Worm (Caenorhabditis elegans) whole organism, L2 larva: Measurements from ENCODE around the gene B0496.2.

ENCODE experiments used
- C34F6.9 ChIP-seq: fragments of 150-350 bp; optimal IDR thresholded peaks from 2 replicates; lab custom pipeline; 2014; ENCODE audit warnings: missing biosample characterization, missing genetic modification characterization
- F13H6.1 ChIP-seq: sonication (generic microtip); optimal IDR thresholded peaks from 2 replicates; lab custom pipeline; 2016; ENCODE audit warnings: missing genetic modification characterization, missing compliant biosample characterization
- Y55F3AM.14 ChIP-seq: fragments of 200-800 bp; sonication (Bioruptor generic); optimal IDR thresholded peaks from 2 replicates; lab custom pipeline; 2018; ENCODE audit warnings: mild to moderate bottlenecking, missing genetic modification characterization, missing compliant biosample characterization
- ZK546.5 ChIP-seq: sonication (generic microtip); optimal IDR thresholded peaks from 2 replicates; lab custom pipeline; 2017; ENCODE audit warnings: missing biosample characterization, missing genetic modification characterization
- alr-1 ChIP-seq: fragments of 150-350 bp; optimal IDR thresholded peaks from 2 replicates; lab custom pipeline; 2014; ENCODE audit warnings: missing biosample characterization, missing genetic modification characterization
- aly-2 ChIP-seq: fragments of 150-350 bp; optimal IDR thresholded peaks from 2 replicates; lab custom pipeline; 2014; ENCODE audit warnings: missing biosample characterization, missing genetic modification characterization
- ama-1 ChIP-seq: fragments of 150-350 bp; optimal IDR thresholded peaks from 2 replicates; lab custom pipeline; 2018; ENCODE audit warnings: inconsistent platforms
- blmp-1 ChIP-seq: sonication (generic microtip); optimal IDR thresholded peaks from 2 replicates; lab custom pipeline; 2017; ENCODE audit warnings: missing genetic modification characterization, mild to moderate bottlenecking, missing compliant biosample characterization, antibody characterized with exemption, moderate library complexity; ENCODE audit not compliant: insufficient read depth
- ceh-16 ChIP-seq: fragments of 150-350 bp; optimal IDR thresholded peaks from 2 replicates; lab custom pipeline; 2014; ENCODE audit warnings: missing biosample characterization, missing genetic modification characterization
- ceh-82 ChIP-seq: fragments of 150-350 bp; optimal IDR thresholded peaks from 2 replicates; lab custom pipeline; 2014; ENCODE audit warnings: missing biosample characterization, missing genetic modification characterization
- crh-2 ChIP-seq: sonication (generic microtip); optimal IDR thresholded peaks from 2 replicates; lab custom pipeline; 2017; ENCODE audit warnings: missing biosample characterization, missing genetic modification characterization
- dmd-4 ChIP-seq: sonication (generic microtip); optimal IDR thresholded peaks from 2 replicates; lab custom pipeline; 2017; ENCODE audit warnings: missing biosample characterization, missing genetic modification characterization
- egl-27 ChIP-seq: sonication (generic microtip); optimal IDR thresholded peaks from 3 replicates; lab custom pipeline; 2017; ENCODE audit warnings: missing biosample characterization, missing genetic modification reagents, missing genetic modification characterization
- elt-3 ChIP-seq: sonication (generic microtip); optimal IDR thresholded peaks from 2 replicates; lab custom pipeline; 2017; ENCODE audit warnings: missing biosample characterization, missing genetic modification characterization
- gmeb-1 ChIP-seq: fragments of 150-350 bp; optimal IDR thresholded peaks from 2 replicates; lab custom pipeline; 2014; ENCODE audit warnings: missing biosample characterization, missing genetic modification characterization
- lin-11 ChIP-seq: fragments of 150-350 bp; sonication (generic microtip); optimal IDR thresholded peaks from 2 replicates; lab custom pipeline; 2014; ENCODE audit warnings: missing biosample characterization, missing genetic modification characterization, inconsistent platforms, mixed read lengths
- lin-13 ChIP-seq: fragments of 150-350 bp; optimal IDR thresholded peaks from 2 replicates; lab custom pipeline; 2014; ENCODE audit warnings: missing biosample characterization, missing genetic modification reagents, missing genetic modification characterization
- lin-39 ChIP-seq: fragments of 150-350 bp; optimal IDR thresholded peaks from 2 replicates; lab custom pipeline; 2014; ENCODE audit warnings: missing biosample characterization, missing genetic modification reagents, missing genetic modification characterization
- mbf-1 ChIP-seq: sonication (generic microtip); optimal IDR thresholded peaks from 2 replicates; lab custom pipeline; 2017; ENCODE audit warnings: missing biosample characterization, missing genetic modification characterization
- mdl-1 ChIP-seq, 2 experiments: fragments of 150-350 bp in 1 of 2; sonication (generic microtip) in 1 of 2; optimal IDR thresholded peaks; 2 replicates each; lab custom pipeline; 2017; ENCODE audit warnings: missing biosample characterization in 2 of 2, missing genetic modification characterization in 2 of 2
- nhr-10 ChIP-seq: sonication (generic microtip); optimal IDR thresholded peaks from 2 replicates; lab custom pipeline; 2017; ENCODE audit warnings: missing biosample characterization, missing genetic modification characterization
- nhr-11 ChIP-seq: fragments of 150-350 bp; optimal IDR thresholded peaks from 2 replicates; lab custom pipeline; 2014; ENCODE audit warnings: missing biosample characterization, missing genetic modification characterization
- nhr-129 ChIP-seq: fragments of 150-350 bp; optimal IDR thresholded peaks from 2 replicates; lab custom pipeline; 2014; ENCODE audit warnings: missing biosample characterization, missing genetic modification characterization
- nhr-21 ChIP-seq: fragments of 150-350 bp; optimal IDR thresholded peaks from 2 replicates; lab custom pipeline; 2014; ENCODE audit warnings: missing biosample characterization, missing genetic modification characterization
- nhr-23 ChIP-seq: fragments of 150-350 bp; optimal IDR thresholded peaks from 2 replicates; lab custom pipeline; 2014; ENCODE audit warnings: missing biosample characterization, missing genetic modification reagents, missing genetic modification characterization
- nhr-25 ChIP-seq: fragments of 150-350 bp; sonication (generic microtip); optimal IDR thresholded peaks from 3 replicates; lab custom pipeline; 2014; ENCODE audit warnings: missing biosample characterization, missing genetic modification characterization
- nhr-6 ChIP-seq: fragments of 150-350 bp; optimal IDR thresholded peaks from 2 replicates; lab custom pipeline; 2014; ENCODE audit warnings: missing biosample characterization, missing genetic modification characterization
- nhr-77 ChIP-seq: fragments of 150-350 bp; optimal IDR thresholded peaks from 2 replicates; lab custom pipeline; 2014; ENCODE audit warnings: missing biosample characterization, missing genetic modification characterization
- peb-1 ChIP-seq: fragments of 150-350 bp; optimal IDR thresholded peaks from 2 replicates; lab custom pipeline; 2014; ENCODE audit warnings: missing biosample characterization, missing genetic modification characterization
- sem-4 ChIP-seq: fragments of 150-350 bp; optimal IDR thresholded peaks from 2 replicates; lab custom pipeline; 2014; ENCODE audit warnings: missing biosample characterization, missing genetic modification reagents, missing genetic modification characterization
- sma-3 ChIP-seq: sonication (generic microtip); optimal IDR thresholded peaks from 2 replicates; lab custom pipeline; 2016; ENCODE audit warnings: missing genetic modification reagents, missing genetic modification characterization, missing compliant biosample characterization
- sma-9 ChIP-seq, 2 experiments: fragments of 150-350 bp in 1 of 2; sonication (generic microtip) in 1 of 2; optimal IDR thresholded peaks; 2 replicates each; lab custom pipeline; 2014 to 2016; ENCODE audit warnings: missing genetic modification characterization in 2 of 2, mild to moderate bottlenecking in 1 of 2, missing biosample characterization in 1 of 2, missing compliant biosample characterization in 1 of 2, missing genetic modification reagents in 1 of 2, moderate library complexity in 1 of 2
- unc-39 ChIP-seq: fragments of 150-350 bp; optimal IDR thresholded peaks from 2 replicates; lab custom pipeline; 2014; ENCODE audit warnings: missing biosample characterization, missing genetic modification characterization
- unc-55 ChIP-seq: fragments of 150-350 bp; sonication (generic microtip); optimal IDR thresholded peaks from 3 replicates; lab custom pipeline; 2014; ENCODE audit warnings: missing biosample characterization, missing genetic modification reagents, missing genetic modification characterization
- ztf-1 ChIP-seq: fragments of 200-800 bp; sonication (Bioruptor generic); conservative IDR thresholded peaks from 2 replicates; pipeline ENCODE4 v1.3.6; 2022; ENCODE audit warnings: missing genetic modification characterization, missing compliant biosample characterization

B0496.2 gene

ce11 chrIV:7414163-7414562, 33.5 kb upstream of the B0496.2 start:
- TF ChIP-seq unc-55 (peak; percentile 48), dmd-4 (tag; lab: Kevin White, UChicago) (no peak)

- no peak for TF ChIP-seq mbf-1 (tag; lab: Kevin White, UChicago)
- no peak for TF ChIP-seq dmd-4 (tag; lab: Kevin White, UChicago)
- no peak for TF ChIP-seq nhr-23
- TF ChIP-seq mdl-1 (tag; optimal IDR thresholded peaks at IDR 0.05; lab: Kevin White, UChicago), result no peak
- TF ChIP-seq ztf-1 (GFP tag; lab: Robert Waterston, UW), result no peak
- no peak for TF ChIP-seq lin-39 (tag; lab: Kevin White, UChicago)
- TF ChIP-seq alr-1 (tag; lab: Kevin White, UChicago), result no peak
- TF ChIP-seq lin-11 (tag; lab: Kevin White, UChicago), result no peak
- TF ChIP-seq nhr-21 (tag; lab: Kevin White, UChicago), result no peak
- no peak for TF ChIP-seq elt-3 (tag; lab: Kevin White, UChicago)
- TF ChIP-seq lin-13, result no peak
- TF ChIP-seq nhr-25 (tag; lab: Kevin White, UChicago), result no peak
- TF ChIP-seq ama-1 (lab: Kevin White, UChicago), result no peak
- TF ChIP-seq unc-39 (tag; lab: Kevin White, UChicago), result no peak
- no peak for TF ChIP-seq nhr-77
- no peak for TF ChIP-seq crh-2
- TF ChIP-seq sma-9 (GFP tag; optimal IDR thresholded peaks at IDR 0.05; lab: Kevin White, UChicago), result no peak
- no peak for TF ChIP-seq sma-9 (tag; optimal IDR thresholded peaks at IDR 0.05; lab: Kevin White, UChicago)
- no peak for TF ChIP-seq egl-27 (tag; lab: Kevin White, UChicago)
- no peak for TF ChIP-seq sma-3 (GFP tag; lab: Kevin White, UChicago)
Measured at ce11 chrIV:7418818-7419217, 28.8 kb upstream of the B0496.2 start, which contains the start of gene B0496.6. TSS of gene B0496.6 (plus strand) at chrIV:7419118.

ce11 chrIV:7420913-7421312, 26.7 kb upstream of the B0496.2 start, which contains the start of gene srtx-1:
TSS of gene srtx-1 (plus strand) at chrIV:7421213.
- TF ChIP-seq gmeb-1 (no peak), nhr-23 (no peak), sem-4 (tag; lab: Kevin White, UChicago) (no peak), nhr-11 (tag; lab: Kevin White, UChicago) (no peak), egl-27 (tag; lab: Kevin White, UChicago) (no peak)

ce11 chrIV:7424198-7424597, 23.5 kb upstream of the B0496.2 start, which contains the start of gene unc-82:
TSS of gene unc-82 (plus strand) at chrIV:7424498.
- no peak for TF ChIP-seq nhr-23
- no peak for TF ChIP-seq nhr-6 (tag; lab: Kevin White, UChicago)
- no peak for TF ChIP-seq blmp-1 (tag; lab: Kevin White, UChicago)
- no peak for TF ChIP-seq Y55F3AM.14
- TF ChIP-seq sma-3 (GFP tag; lab: Kevin White, UChicago), result no peak
- TF ChIP-seq peb-1 (tag; lab: Kevin White, UChicago), result no peak
- no peak for TF ChIP-seq sem-4 (tag; lab: Kevin White, UChicago)
- no peak for TF ChIP-seq nhr-21 (tag; lab: Kevin White, UChicago)
- TF ChIP-seq sma-9 (GFP tag; optimal IDR thresholded peaks at IDR 0.05; lab: Kevin White, UChicago), result no peak
- TF ChIP-seq sma-9 (tag; optimal IDR thresholded peaks at IDR 0.05; lab: Kevin White, UChicago), result no peak
- no peak for TF ChIP-seq ceh-82 (tag; lab: Kevin White, UChicago)

- TF ChIP-seq ceh-82 (tag; lab: Kevin White, UChicago) (no peak), peb-1 (tag; lab: Kevin White, UChicago) (no peak), ceh-16 (tag; lab: Kevin White, UChicago) (no peak), dmd-4 (tag; lab: Kevin White, UChicago) (no peak), nhr-10 (tag; lab: Kevin White, UChicago) (no peak), sem-4 (tag; lab: Kevin White, UChicago) (no peak), nhr-25 (tag; lab: Kevin White, UChicago) (no peak), ztf-1 (GFP tag; lab: Robert Waterston, UW) (no peak), nhr-23 (no peak), crh-2 (no peak), ZK546.5 (tag; lab: Kevin White, UChicago) (no peak), nhr-21 (tag; lab: Kevin White, UChicago) (no peak), F13H6.1 (tag; lab: Kevin White, UChicago) (peak; percentile 66), nhr-6 (tag; lab: Kevin White, UChicago) (no peak), egl-27 (tag; lab: Kevin White, UChicago) (no peak), nhr-129 (peak; percentile 27), ama-1 (lab: Kevin White, UChicago) (no peak), C34F6.9 (tag; lab: Kevin White, UChicago) (peak; percentile 7), aly-2 (tag; lab: Kevin White, UChicago) (no peak), nhr-11 (tag; lab: Kevin White, UChicago) (no peak), blmp-1 (tag; lab: Kevin White, UChicago) (no peak), sma-3 (GFP tag; lab: Kevin White, UChicago) (no peak), Y55F3AM.14 (no peak)
Measured at ce11 chrIV:7426055-7426454, 21.6 kb upstream of the B0496.2 start.
